Fruit fly (Drosophila melanogaster) whole organism, embryonic: ENCODE measurements around the gene Tsen34.

ENCODE experiments used
- Atf-2 ChIP-seq: fragments of 200-800 bp; sonication (Bioruptor generic); optimal IDR thresholded peaks from 2 replicates; lab custom pipeline; 2016; ENCODE audit warnings: missing biosample characterization, missing genetic modification characterization
- Blimp-1 ChIP-seq: fragments of 200-800 bp; sonication (Bioruptor generic); optimal IDR thresholded peaks from 3 replicates; lab custom pipeline; 2018; ENCODE audit warnings: missing biosample characterization, missing genetic modification characterization, mild to moderate bottlenecking, moderate library complexity, missing genetic modification reagents
- CG10366 ChIP-seq: fragments of 200-800 bp; sonication (Bioruptor generic); IDR thresholded peaks from 2 replicates; pipeline ENCODE4 v1.3.6; 2022; ENCODE audit warnings: missing biosample characterization, missing genetic modification characterization
- CG12744 ChIP-seq: fragments of 200-800 bp; sonication (Bioruptor generic); optimal IDR thresholded peaks from 2 replicates; lab custom pipeline; 2016; ENCODE audit warnings: missing biosample characterization, missing genetic modification characterization
- CG13287 ChIP-seq: fragments of 200-800 bp; sonication (Bioruptor generic); IDR thresholded peaks from 2 replicates; pipeline ENCODE4 v1.3.6; 2022; ENCODE audit warnings: missing biosample characterization, missing genetic modification characterization; ENCODE audit not compliant: partially characterized antibody
- CG14441 ChIP-seq: fragments of 200-800 bp; sonication (Bioruptor generic); IDR thresholded peaks from 2 replicates; pipeline ENCODE4 v1.3.6; 2022; ENCODE audit warnings: missing biosample characterization, missing genetic modification characterization
- CG16779 ChIP-seq: fragments of 200-800 bp; sonication (Bioruptor generic); IDR thresholded peaks from 2 replicates; pipeline ENCODE4 v1.3.6; 2022; ENCODE audit warnings: missing biosample characterization, missing genetic modification characterization
- CG17612 ChIP-seq: fragments of 200-800 bp; sonication (Bioruptor generic); IDR thresholded peaks from 2 replicates; pipeline ENCODE4 v1.3.6; 2022; ENCODE audit warnings: missing biosample characterization, missing genetic modification characterization
- CG17912 ChIP-seq: fragments of 200-800 bp; sonication (Bioruptor generic); optimal IDR thresholded peaks from 2 replicates; lab custom pipeline; 2018; ENCODE audit warnings: missing biosample characterization, mild to moderate bottlenecking, missing genetic modification characterization
- CG18011 ChIP-seq: fragments of 200-800 bp; sonication (Bioruptor generic); optimal IDR thresholded peaks from 2 replicates; lab custom pipeline; 2017; ENCODE audit warnings: missing biosample characterization, missing genetic modification characterization, mild to moderate bottlenecking, moderate library complexity, missing genotype
- CG18599 ChIP-seq: fragments of 200-800 bp; sonication (Bioruptor generic); optimal IDR thresholded peaks from 3 replicates; lab custom pipeline; 2017; ENCODE audit warnings: missing biosample characterization, missing genetic modification characterization, mild to moderate bottlenecking, moderate library complexity, missing genetic modification reagents
- CG3065 ChIP-seq: fragments of 200-800 bp; sonication (Bioruptor generic); optimal IDR thresholded peaks from 2 replicates; lab custom pipeline; 2016; ENCODE audit warnings: missing biosample characterization, missing genetic modification characterization
- CG3163 ChIP-seq: fragments of 200-800 bp; sonication (Bioruptor generic); optimal IDR thresholded peaks from 3 replicates; lab custom pipeline; 2016; ENCODE audit warnings: missing biosample characterization, missing genetic modification characterization
- CG42726 ChIP-seq: fragments of 200-800 bp; sonication (Bioruptor generic); IDR thresholded peaks from 2 replicates; pipeline ENCODE4 v1.3.6; 2022; ENCODE audit warnings: missing biosample characterization, missing genetic modification characterization; ENCODE audit not compliant: partially characterized antibody
- CG4404 ChIP-seq: fragments of 200-800 bp; sonication (Bioruptor generic); IDR thresholded peaks from 2 replicates; pipeline ENCODE4 v1.3.6; 2022; ENCODE audit warnings: missing biosample characterization, missing genetic modification characterization
- CG5180 ChIP-seq: fragments of 200-800 bp; sonication (Bioruptor generic); optimal IDR thresholded peaks from 3 replicates; lab custom pipeline; 2017; ENCODE audit warnings: missing biosample characterization, missing genetic modification characterization, mild to moderate bottlenecking, moderate library complexity, missing genetic modification reagents
- CG6689 ChIP-seq: fragments of 200-800 bp; sonication (Bioruptor generic); IDR thresholded peaks from 2 replicates; pipeline ENCODE4 v1.3.6; 2022; ENCODE audit warnings: missing biosample characterization, missing genetic modification characterization
- CG8290 ChIP-seq, 3 experiments: fragments of 200-800 bp; sonication (Bioruptor generic); optimal IDR thresholded peaks; 2 replicates each; lab custom pipeline; 2016 to 2019; ENCODE audit warnings: missing biosample characterization in 3 of 3, missing genetic modification characterization in 3 of 3, mild to moderate bottlenecking in 2 of 3, moderate library complexity in 1 of 3
- CG9797 ChIP-seq: fragments of 200-800 bp; sonication (Bioruptor generic); optimal IDR thresholded peaks from 3 replicates; lab custom pipeline; 2018; ENCODE audit warnings: missing biosample characterization, mild to moderate bottlenecking, missing genetic modification characterization
- CG9932 ChIP-seq: fragments of 200-800 bp; sonication (Bioruptor generic); IDR thresholded peaks from 2 replicates; pipeline ENCODE4 v1.3.6; 2022; ENCODE audit warnings: missing biosample characterization, missing genetic modification characterization
- Chrac-16 ChIP-seq: fragments of 200-800 bp; sonication (Bioruptor generic); optimal IDR thresholded peaks from 3 replicates; lab custom pipeline; 2016; ENCODE audit warnings: missing biosample characterization, missing genetic modification characterization
- Drgx ChIP-seq: fragments of 200-800 bp; sonication (Bioruptor generic); IDR thresholded peaks from 2 replicates; pipeline ENCODE4 v1.3.6; 2022; ENCODE audit warnings: missing biosample characterization, missing genetic modification characterization
- Ets65A ChIP-seq: fragments of 200-800 bp; sonication (Bioruptor generic); peaks from one replicate; lab custom pipeline; 2016; ENCODE audit warnings: missing biosample characterization, missing genetic modification characterization
- H15 ChIP-seq: fragments of 200-800 bp; sonication (Bioruptor generic); IDR thresholded peaks from 3 replicates; pipeline ENCODE4 v1.3.6; 2022; ENCODE audit warnings: missing biosample characterization, missing genetic modification characterization
- Hsf ChIP-seq: fragments of 200-800 bp; sonication (Bioruptor generic); optimal IDR thresholded peaks from 3 replicates; lab custom pipeline; 2016; ENCODE audit warnings: missing biosample characterization, missing genetic modification characterization
- NK7.1 ChIP-seq: fragments of 200-800 bp; sonication (Bioruptor generic); optimal IDR thresholded peaks from 3 replicates; lab custom pipeline; 2016; ENCODE audit warnings: missing biosample characterization, missing genetic modification characterization
- Opbp ChIP-seq: fragments of 200-800 bp; sonication (Bioruptor generic); IDR thresholded peaks from 3 replicates; pipeline ENCODE4 v1.3.6; 2022; ENCODE audit warnings: missing biosample characterization, missing genetic modification characterization; ENCODE audit not compliant: partially characterized antibody
- Pdp1 ChIP-seq, 2 experiments: fragments of 200-800 bp; sonication (Bioruptor generic); optimal IDR thresholded peaks; 3 replicates each; lab custom pipeline; 2016; ENCODE audit warnings: missing biosample characterization in 2 of 2, missing genetic modification characterization in 2 of 2, mild to moderate bottlenecking in 1 of 2, moderate library complexity in 1 of 2
- TFAM ChIP-seq: fragments of 200-800 bp; sonication (Bioruptor generic); optimal IDR thresholded peaks from 2 replicates; lab custom pipeline; 2017; ENCODE audit warnings: missing biosample characterization, missing genetic modification characterization, inconsistent platforms
- ara ChIP-seq: fragments of 200-800 bp; sonication (Bioruptor generic); IDR thresholded peaks from 2 replicates; pipeline ENCODE4 v1.3.6; 2022; ENCODE audit warnings: missing biosample characterization, missing genetic modification characterization
- bab2 ChIP-seq: fragments of 200-800 bp; sonication (Bioruptor generic); optimal IDR thresholded peaks from 2 replicates; lab custom pipeline; 2016; ENCODE audit warnings: missing biosample characterization, missing genetic modification characterization
- chif ChIP-seq, 2 experiments: fragments of 200-800 bp; sonication (Bioruptor generic); optimal IDR thresholded peaks; 3 replicates each; lab custom pipeline; 2016; ENCODE audit warnings: missing biosample characterization in 2 of 2, missing genetic modification characterization in 2 of 2
- chinmo ChIP-seq: fragments of 200-800 bp; sonication (Bioruptor generic); IDR thresholded peaks from 4 replicates; pipeline ENCODE4 v1.3.6; 2022; ENCODE audit warnings: missing biosample characterization, missing genetic modification characterization; ENCODE audit not compliant: partially characterized antibody
- fu2 ChIP-seq: fragments of 200-800 bp; sonication (Bioruptor generic); optimal IDR thresholded peaks from 2 replicates; lab custom pipeline; 2016; ENCODE audit warnings: missing biosample characterization, missing genetic modification characterization
- grn ChIP-seq: fragments of 200-800 bp; sonication (Bioruptor generic); optimal IDR thresholded peaks from 3 replicates; lab custom pipeline; 2017; ENCODE audit warnings: missing biosample characterization, missing genetic modification characterization
- ind ChIP-seq: fragments of 200-800 bp; sonication (Bioruptor generic); optimal IDR thresholded peaks from 3 replicates; lab custom pipeline; 2016; ENCODE audit warnings: missing biosample characterization, missing genetic modification characterization
- lab ChIP-seq: fragments of 200-800 bp; sonication (Bioruptor generic); optimal IDR thresholded peaks from 3 replicates; lab custom pipeline; 2017; ENCODE audit warnings: missing biosample characterization, missing genetic modification characterization, mild to moderate bottlenecking, moderate library complexity, missing genetic modification reagents
- lbe ChIP-seq: fragments of 200-800 bp; sonication (Bioruptor generic); optimal IDR thresholded peaks from 2 replicates; lab custom pipeline; 2016; ENCODE audit warnings: missing biosample characterization, mild to moderate bottlenecking, missing genetic modification characterization
- lilli ChIP-seq: fragments of 200-800 bp; sonication (Bioruptor generic); optimal IDR thresholded peaks from 3 replicates; lab custom pipeline; 2016; ENCODE audit warnings: missing biosample characterization, missing genetic modification characterization
- lola ChIP-seq, 3 experiments: fragments of >200 bp in 2 of 3; fragments of 200-800 bp in 1 of 3; sonication (Bioruptor generic) in 1 of 3; optimal IDR thresholded peaks; 2 replicates each; lab custom pipeline; 2017 to 2019; ENCODE audit warnings: missing biosample characterization in 3 of 3, missing genetic modification characterization in 3 of 3, mild to moderate bottlenecking in 1 of 3, moderate library complexity in 1 of 3
- nerfin-1 ChIP-seq: fragments of 200-800 bp; sonication (Bioruptor generic); optimal IDR thresholded peaks from 3 replicates; lab custom pipeline; 2019; ENCODE audit warnings: missing biosample characterization, mild to moderate bottlenecking, missing genetic modification characterization, moderate library complexity
- nerfin-2 ChIP-seq: fragments of 200-800 bp; sonication (Bioruptor generic); IDR thresholded peaks from 2 replicates; pipeline ENCODE4 v1.3.6; 2022; ENCODE audit warnings: missing biosample characterization, missing genetic modification characterization; ENCODE audit not compliant: partially characterized antibody
- oc ChIP-seq: fragments of 200-800 bp; sonication (Bioruptor generic); optimal IDR thresholded peaks from 2 replicates; lab custom pipeline; 2018; ENCODE audit warnings: missing biosample characterization, mild to moderate bottlenecking, missing genetic modification characterization, moderate library complexity
- odd ChIP-seq: fragments of 200-800 bp; sonication (Bioruptor generic); optimal IDR thresholded peaks from 2 replicates; lab custom pipeline; 2017; ENCODE audit warnings: missing biosample characterization, mild to moderate bottlenecking, missing genetic modification characterization
- pfk ChIP-seq: fragments of 200-800 bp; sonication (Bioruptor generic); optimal IDR thresholded peaks from 2 replicates; lab custom pipeline; 2018; ENCODE audit warnings: missing biosample characterization, mild to moderate bottlenecking, missing genetic modification characterization, moderate library complexity
- pzg ChIP-seq: fragments of 200-800 bp; sonication (Bioruptor generic); optimal IDR thresholded peaks from 3 replicates; lab custom pipeline; 2018; ENCODE audit warnings: missing biosample characterization, mild to moderate bottlenecking, missing genetic modification characterization, moderate library complexity
- ssp ChIP-seq: fragments of 200-800 bp; sonication (Bioruptor generic); IDR thresholded peaks from 2 replicates; pipeline ENCODE4 v1.3.6; 2022; ENCODE audit warnings: missing biosample characterization, missing genetic modification characterization
- stwl ChIP-seq: fragments of 200-800 bp; sonication (Bioruptor generic); optimal IDR thresholded peaks from 3 replicates; lab custom pipeline; 2018; ENCODE audit warnings: missing biosample characterization, mild to moderate bottlenecking, missing genetic modification characterization, moderate library complexity
- toy ChIP-seq: fragments of 200-800 bp; sonication (Bioruptor generic); IDR thresholded peaks from 2 replicates; pipeline ENCODE4 v1.3.6; 2022; ENCODE audit warnings: missing biosample characterization, missing genetic modification characterization
- ttk ChIP-seq: fragments of 200-800 bp; sonication (Bioruptor generic); IDR thresholded peaks from 2 replicates; pipeline ENCODE4 v2.1.2; 2022; ENCODE audit warnings: missing biosample characterization, missing genetic modification characterization

The Tsen34 gene

DNA sequence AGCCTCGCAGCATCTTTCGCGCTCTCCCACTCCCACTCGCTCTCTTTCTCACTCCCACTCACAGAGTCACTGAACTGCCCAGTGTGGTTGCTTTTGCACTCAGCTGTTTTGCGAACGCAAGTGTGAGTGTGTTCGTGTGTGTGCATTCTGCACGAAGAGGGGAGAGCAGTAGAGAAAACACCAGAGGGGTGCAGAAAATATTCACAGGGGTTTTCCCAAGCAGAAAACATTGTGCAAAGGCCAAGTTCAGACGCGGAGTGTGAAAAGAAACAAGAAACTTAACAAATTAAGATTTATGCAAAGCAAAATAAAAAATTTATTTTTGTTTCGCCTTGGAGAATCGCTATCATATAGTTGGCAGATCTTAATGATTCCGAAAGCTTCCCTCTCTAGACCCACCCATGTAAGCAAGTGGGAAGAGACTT, 23.9 kb upstream of the Tsen34 start (continued):
- TF ChIP-seq Blimp-1 (GFP tag; lab: Kevin White, UChicago), result no peak
- TF ChIP-seq stwl (tag; lab: Kevin White, UChicago), result no peak
- TF ChIP-seq CG8290 (GFP tag; optimal IDR thresholded peaks at IDR 0.05; lab: Kevin White, UChicago), result no peak
- TF ChIP-seq CG8290 (tag; optimal IDR thresholded peaks at IDR 0.05; lab: Kevin White, UChicago), result peak in 1 of 2 experiments; percentile 22
- no peak for TF ChIP-seq CG6689 (GFP tag; lab: Robert Waterston, UW)
- TF ChIP-seq Pdp1 (GFP tag; optimal IDR thresholded peaks at IDR 0.05; lab: Kevin White, UChicago), result no peak
- no peak for TF ChIP-seq odd (GFP tag; lab: Kevin White, UChicago)
- TF ChIP-seq pfk (GFP tag; lab: Kevin White, UChicago), result no peak
- peak; percentile 51 for TF ChIP-seq lab (GFP tag; lab: Kevin White, UChicago)
- no peak for TF ChIP-seq CG17912 (GFP tag; lab: Kevin White, UChicago)
- peak; percentile 8 for TF ChIP-seq Hsf (GFP tag; lab: Kevin White, UChicago)
- TF ChIP-seq grn (GFP tag; lab: Kevin White, UChicago), result no peak
- peak; percentile 85 for TF ChIP-seq Drgx
- TF ChIP-seq toy (GFP tag; lab: Robert Waterston, UW), result no peak
- peak; percentile 0 for TF ChIP-seq Chrac-16
- TF ChIP-seq ssp (GFP tag; lab: Robert Waterston, UW), result 0 out of 2 replicates have a peak, but pooled peaks have one; percentile 10
- no peak for TF ChIP-seq ara (GFP tag; lab: Robert Waterston, UW)
- no peak for TF ChIP-seq CG13287 (GFP tag; lab: Robert Waterston, UW)
- no peak for TF ChIP-seq CG18011 (GFP tag; lab: Kevin White, UChicago)
- peak; percentile 77 for TF ChIP-seq Ets65A (GFP tag; lab: Kevin White, UChicago)
- peak; percentile 31 for TF ChIP-seq CG10366
- TF ChIP-seq CG4404 (GFP tag; lab: Robert Waterston, UW), result no peak
- peak; percentile 90; the same call in 1 of the 4 replicates for TF ChIP-seq chinmo (GFP tag; lab: Robert Waterston, UW)
- TF ChIP-seq oc, result no peak
- no peak for TF ChIP-seq nerfin-2
- TF ChIP-seq lola (GFP tag; optimal IDR thresholded peaks at IDR 0.05; lab: Kevin White, UChicago), result no peak
- TF ChIP-seq Atf-2, result peak; percentile 12
- TF ChIP-seq ttk (GFP tag; lab: Robert Waterston, UW), result peak; percentile 35; the same call in 1 of the 2 replicates
- peak; percentile 31 for TF ChIP-seq ind (GFP tag; lab: Kevin White, UChicago)
- TF ChIP-seq CG18599 (GFP tag; lab: Kevin White, UChicago), result peak; percentile 42
- no peak for TF ChIP-seq CG12744 (GFP tag; lab: Kevin White, UChicago)
- peak; percentile 5 for TF ChIP-seq lbe
- no peak for TF ChIP-seq NK7.1
- peak; percentile 10 for TF ChIP-seq nerfin-1 (tag; lab: Kevin White, UChicago)
- TF ChIP-seq chif (GFP tag; optimal IDR thresholded peaks at IDR 0.05; lab: Kevin White, UChicago), result no peak
- TF ChIP-seq bab2 (GFP tag; lab: Kevin White, UChicago), result no peak
- no peak for TF ChIP-seq CG3163 (GFP tag; lab: Kevin White, UChicago)
- no peak for TF ChIP-seq CG3065
- no peak for TF ChIP-seq pzg (GFP tag; lab: Kevin White, UChicago)
- TF ChIP-seq TFAM, result no peak
- TF ChIP-seq CG9932 (GFP tag; lab: Robert Waterston, UW), result peak; percentile 27; the same call in 1 of the 2 replicates
- TF ChIP-seq CG17612 (GFP tag; lab: Robert Waterston, UW), result no peak
- no peak for TF ChIP-seq Opbp (GFP tag; lab: Robert Waterston, UW)
- no peak for TF ChIP-seq lilli (GFP tag; lab: Kevin White, UChicago)
- no peak for TF ChIP-seq CG16779 (GFP tag; lab: Robert Waterston, UW)
- TF ChIP-seq fu2 (GFP tag; lab: Kevin White, UChicago), result no peak
- TF ChIP-seq H15, result no peak
- TF ChIP-seq CG42726 (GFP tag; lab: Robert Waterston, UW), result no peak
- TF ChIP-seq CG9797 (GFP tag; lab: Kevin White, UChicago), result no peak
- peak; percentile 45 for TF ChIP-seq CG14441 (GFP tag; lab: Robert Waterston, UW)
- no peak for TF ChIP-seq CG5180 (GFP tag; lab: Kevin White, UChicago)
